Fruit fly (Drosophila melanogaster) whole organism, pupa: ENCODE measurements around the gene comm.
A peak's percentile ranks its signal among the peaks of the same experiment; 100 is the strongest.

Experiments
- CG10348 ChIP-seq: fragments of 200-800 bp; sonication (Bioruptor generic); IDR thresholded peaks from 2 replicates; pipeline ENCODE4 v1.3.6; 2022; ENCODE audit warnings: missing biosample characterization, missing genetic modification characterization
- CG12605 ChIP-seq: fragments of 200-800 bp; sonication (Bioruptor generic); IDR thresholded peaks from 2 replicates; pipeline ENCODE4 v1.3.6; 2022; ENCODE audit warnings: missing biosample characterization, missing genetic modification characterization
- CG13204 ChIP-seq: fragments of 200-800 bp; sonication (Bioruptor generic); optimal IDR thresholded peaks from 2 replicates; lab custom pipeline; 2018; ENCODE audit warnings: missing biosample characterization, mild to moderate bottlenecking, missing genetic modification characterization, moderate library complexity
- CG14655 ChIP-seq: fragments of 200-800 bp; sonication (Bioruptor generic); optimal IDR thresholded peaks from 3 replicates; lab custom pipeline; 2017; ENCODE audit warnings: mild to moderate bottlenecking, missing biosample characterization, missing genetic modification reagents, missing genetic modification characterization
- CG15710 ChIP-seq: fragments of 200-800 bp; sonication (Bioruptor generic); optimal IDR thresholded peaks from 2 replicates; lab custom pipeline; 2018; ENCODE audit warnings: missing biosample characterization, mild to moderate bottlenecking, missing genetic modification characterization, moderate library complexity
- CG32121 ChIP-seq: fragments of 200-800 bp; sonication (Bioruptor generic); IDR thresholded peaks from 2 replicates; pipeline ENCODE4 v1.3.6; 2022; ENCODE audit warnings: missing biosample characterization, missing genetic modification characterization
- CG34367 ChIP-seq: fragments of 200-800 bp; sonication (Bioruptor generic); optimal IDR thresholded peaks from 2 replicates; lab custom pipeline; 2018; ENCODE audit warnings: missing biosample characterization, mild to moderate bottlenecking, missing genetic modification characterization
- CG4496 ChIP-seq: fragments of 200-800 bp; sonication (Bioruptor generic); IDR thresholded peaks from 3 replicates; pipeline ENCODE4 v1.3.6; 2022; ENCODE audit warnings: missing biosample characterization, missing genetic modification characterization
- CG8159 ChIP-seq: fragments of 200-800 bp; sonication (Bioruptor generic); optimal IDR thresholded peaks from 3 replicates; lab custom pipeline; 2018; ENCODE audit warnings: missing biosample characterization, mild to moderate bottlenecking, missing genetic modification characterization, moderate library complexity
- CG8301 ChIP-seq: fragments of 200-800 bp; sonication (Bioruptor generic); optimal IDR thresholded peaks from 2 replicates; lab custom pipeline; 2018; ENCODE audit warnings: missing biosample characterization, mild to moderate bottlenecking, missing genetic modification characterization
- CG9948 ChIP-seq: fragments of 200-800 bp; sonication (Bioruptor generic); optimal IDR thresholded peaks from 2 replicates; lab custom pipeline; 2018; ENCODE audit warnings: missing biosample characterization, mild to moderate bottlenecking, missing genetic modification characterization, moderate library complexity
- D1 ChIP-seq: fragments of 200-800 bp; sonication (Bioruptor generic); optimal IDR thresholded peaks from 2 replicates; lab custom pipeline; 2018; ENCODE audit warnings: missing biosample characterization, mild to moderate bottlenecking, missing genetic modification characterization, moderate library complexity
- EcR ChIP-seq: fragments of 200-800 bp; sonication (Bioruptor generic); optimal IDR thresholded peaks from 3 replicates; lab custom pipeline; 2019; ENCODE audit warnings: missing biosample characterization, missing genetic modification characterization, mild to moderate bottlenecking, moderate library complexity, missing genetic modification reagents
- Ets98B ChIP-seq: fragments of 200-800 bp; sonication (Bioruptor generic); IDR thresholded peaks from 2 replicates; pipeline ENCODE4 v1.3.6; 2022; ENCODE audit warnings: missing biosample characterization, missing genetic modification characterization
- Pif1A ChIP-seq: fragments of 200-800 bp; sonication (Bioruptor generic); optimal IDR thresholded peaks from 3 replicates; lab custom pipeline; 2016; ENCODE audit warnings: missing biosample characterization, missing genetic modification characterization
- Pif1B ChIP-seq: fragments of 200-800 bp; sonication (Bioruptor generic); optimal IDR thresholded peaks from 3 replicates; lab custom pipeline; 2016; ENCODE audit warnings: missing biosample characterization, missing genetic modification characterization
- Snoo ChIP-seq: fragments of 200-800 bp; sonication (Bioruptor generic); optimal IDR thresholded peaks from 3 replicates; lab custom pipeline; 2017; ENCODE audit warnings: missing biosample characterization, mild to moderate bottlenecking, missing genetic modification characterization, inconsistent platforms
- fd96Ca ChIP-seq: fragments of 200-800 bp; sonication (Bioruptor generic); IDR thresholded peaks from 3 replicates; pipeline ENCODE4 v1.3.6; 2022; ENCODE audit warnings: missing biosample characterization, missing genetic modification characterization
- gl ChIP-seq: fragments of 200-800 bp; sonication (Bioruptor generic); optimal IDR thresholded peaks from 2 replicates; lab custom pipeline; 2018; ENCODE audit warnings: missing biosample characterization, mild to moderate bottlenecking, missing genetic modification characterization
- rn ChIP-seq: fragments of 200-800 bp; sonication (Bioruptor generic); IDR thresholded peaks from 2 replicates; pipeline ENCODE4 v1.3.6; 2022; ENCODE audit warnings: missing biosample characterization, missing genetic modification characterization

comm gene

dm6 chr3L:15717519-15717918 lies 10.7 kb downstream of the comm start, which contains the start of gene CG42570:
Gene CG42570, plus strand, starts transcription at chr3L:15717819.
- TF ChIP-seq CG8301 (tag; lab: Kevin White, UChicago) (no peak), CG15710 (tag; lab: Kevin White, UChicago) (no peak), Ets98B (GFP tag; lab: Robert Waterston, UW) (no peak), rn (GFP tag; lab: Robert Waterston, UW) (no peak), CG9948 (tag; lab: Kevin White, UChicago) (no peak), CG10348 (no peak), CG8159 (tag; lab: Kevin White, UChicago) (no peak)

- TF ChIP-seq EcR (GFP tag; lab: Kevin White, UChicago) (no peak), CG12605 (GFP tag; lab: Robert Waterston, UW) (no peak), Pif1B (GFP tag; lab: Kevin White, UChicago) (no peak), fd96Ca (GFP tag; lab: Robert Waterston, UW) (no peak)
- TF ChIP-seq, all 21 proteins: peak for 0
Observed at dm6 chr3L:15715788-15716503, 12.3 kb downstream of the comm start, which contains the start of gene CG42571. Gene CG42571, plus strand, starts transcription at chr3L:15716453.

dm6 chr3L:15713932-15714492 lies 14.2 kb downstream of the comm start:
- TF ChIP-seq D1 (tag; lab: Kevin White, UChicago): no peak
- TF ChIP-seq Snoo (tag; lab: Kevin White, UChicago): no peak
- no peak for TF ChIP-seq gl (tag; lab: Kevin White, UChicago)
- TF ChIP-seq CG8159 (tag; lab: Kevin White, UChicago): no peak
- TF ChIP-seq CG10348: no peak
- no peak for TF ChIP-seq CG8301 (tag; lab: Kevin White, UChicago)
- TF ChIP-seq Pif1A (GFP tag; lab: Kevin White, UChicago): no peak
- no peak for TF ChIP-seq Pif1B (GFP tag; lab: Kevin White, UChicago)

dm6 chr3L:15712063-15712462 lies 16.2 kb downstream of the comm start:
- no peak for TF ChIP-seq CG4496 (GFP tag; lab: Robert Waterston, UW)
- TF ChIP-seq CG10348: no peak

- no peak for TF ChIP-seq CG32121
Observed at dm6 chr3L:15711164-15711563, 17.1 kb downstream of the comm start.

- TF ChIP-seq D1 (tag; lab: Kevin White, UChicago) (no peak), CG4496 (GFP tag; lab: Robert Waterston, UW) (no peak), fd96Ca (GFP tag; lab: Robert Waterston, UW) (no peak), CG8301 (tag; lab: Kevin White, UChicago) (no peak), gl (tag; lab: Kevin White, UChicago) (no peak), Ets98B (GFP tag; lab: Robert Waterston, UW) (no peak), CG34367 (no peak), Pif1A (GFP tag; lab: Kevin White, UChicago) (no peak), CG15710 (tag; lab: Kevin White, UChicago) (no peak), rn (GFP tag; lab: Robert Waterston, UW) (no peak), Pif1B (GFP tag; lab: Kevin White, UChicago) (no peak), CG10348 (no peak), CG13204 (GFP tag; lab: Kevin White, UChicago) (no peak), CG8159 (tag; lab: Kevin White, UChicago) (no peak), EcR (GFP tag; lab: Kevin White, UChicago) (no peak), CG14655 (GFP tag; lab: Kevin White, UChicago) (no peak), Snoo (tag; lab: Kevin White, UChicago) (no peak)
Observed at dm6 chr3L:15710125-15710524, 18.1 kb downstream of the comm start.

- TF ChIP-seq CG8301 (tag; lab: Kevin White, UChicago) (peak; percentile 81), Pif1A (GFP tag; lab: Kevin White, UChicago) (no peak), CG12605 (GFP tag; lab: Robert Waterston, UW) (0 out of 2 replicates have a peak, but pooled peaks have one; percentile 30), Snoo (tag; lab: Kevin White, UChicago) (no peak), CG4496 (GFP tag; lab: Robert Waterston, UW) (peak; percentile 69; the same call in 1 of the 3 replicates), CG32121 (peak; percentile 83), Ets98B (GFP tag; lab: Robert Waterston, UW) (peak; percentile 64), gl (tag; lab: Kevin White, UChicago) (no peak), rn (GFP tag; lab: Robert Waterston, UW) (no peak), D1 (tag; lab: Kevin White, UChicago) (no peak), CG10348 (no peak), CG14655 (GFP tag; lab: Kevin White, UChicago) (peak; percentile 67)
Observed at dm6 chr3L:15708579-15708978, 19.7 kb downstream of the comm start.
